Fruit fly (Drosophila melanogaster) ovary, adult (tissue): Measurements from ENCODE around the gene CG10510.

Source experiments
- CG17801 ChIP-seq: fragments of 200-800 bp; optimal IDR thresholded peaks from 2 replicates; lab custom pipeline; 2019; ENCODE audit warnings: missing biosample characterization, mild to moderate bottlenecking, missing genetic modification characterization, moderate library complexity; ENCODE audit not compliant: partially characterized antibody

The CG10510 gene

DNA sequence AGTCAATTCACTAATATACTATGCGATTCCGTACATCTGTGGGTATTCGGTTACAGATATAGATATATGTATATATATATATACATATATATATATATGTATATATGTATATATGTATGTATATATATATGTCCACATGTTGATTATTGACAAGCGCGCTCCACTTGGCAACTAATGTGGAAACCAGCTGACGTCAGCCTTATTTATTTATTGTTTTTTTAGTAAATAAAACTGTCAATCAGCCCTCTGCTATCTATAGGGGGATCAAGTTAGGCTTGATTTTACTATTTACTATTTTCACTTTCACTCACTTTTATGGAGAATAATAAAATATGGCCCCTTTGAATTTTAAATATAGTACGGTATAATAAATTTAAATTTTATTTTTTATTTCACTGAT, 34.9 kb downstream of the CG10510 start:
- no peak for TF ChIP-seq CG17801 (GFP tag; lab: Kevin White, UChicago)

- peak; percentile 93 for TF ChIP-seq CG17801 (GFP tag; lab: Kevin White, UChicago)
Measured at dm6 chr3L:21172527-21173253, 37.2 kb downstream of the CG10510 start, which contains the start of the genes chb and AsnS. chb (plus strand) TSS chr3L:21172853. AsnS (plus strand) TSS chr3L:21173118.

dm6 chr3L:21171905-21172304, 38.0 kb downstream of the CG10510 start, which contains the start of gene Ac78C:
Ac78C (minus strand) TSS chr3L:21171930.
- TF ChIP-seq CG17801 (GFP tag; lab: Kevin White, UChicago): peak; percentile 90
